Worm (Caenorhabditis elegans) whole organism, L3 larva: ENCODE measurements around the gene twk-25.

Experiments
- R02D3.7 ChIP-seq: fragments of 150-350 bp; optimal IDR thresholded peaks from 2 replicates; lab custom pipeline; 2014; ENCODE audit warnings: missing biosample characterization, missing genetic modification characterization
- ama-1 ChIP-seq: fragments of 150-350 bp; optimal IDR thresholded peaks from 2 replicates; lab custom pipeline; 2018
- ceh-16 ChIP-seq: sonication (generic microtip); optimal IDR thresholded peaks from 2 replicates; lab custom pipeline; 2017; ENCODE audit warnings: missing biosample characterization, missing genetic modification characterization
- ceh-28 ChIP-seq: fragments of 150-350 bp; optimal IDR thresholded peaks from 2 replicates; lab custom pipeline; 2014; ENCODE audit warnings: missing biosample characterization, missing genetic modification reagents, missing genetic modification characterization
- ceh-9 ChIP-seq: sonication (generic microtip); optimal IDR thresholded peaks from 2 replicates; lab custom pipeline; 2018; ENCODE audit warnings: missing biosample characterization, missing genetic modification characterization
- daf-12 ChIP-seq: fragments of 150-350 bp; optimal IDR thresholded peaks from 2 replicates; lab custom pipeline; 2014; ENCODE audit warnings: missing biosample characterization, missing genetic modification reagents, missing genetic modification characterization
- egl-27 ChIP-seq: sonication (generic microtip); optimal IDR thresholded peaks from 4 replicates; lab custom pipeline; 2017; ENCODE audit warnings: missing biosample characterization, missing genetic modification reagents, missing genetic modification characterization
- egl-5 ChIP-seq: fragments of 150-350 bp; optimal IDR thresholded peaks from 2 replicates; lab custom pipeline; 2017; ENCODE audit warnings: missing biosample characterization, missing genetic modification reagents, missing genetic modification characterization, inconsistent platforms
- elt-1 ChIP-seq: fragments of 150-350 bp; optimal IDR thresholded peaks from 2 replicates; lab custom pipeline; 2014; ENCODE audit warnings: missing biosample characterization, missing genetic modification characterization
- elt-2 ChIP-seq: sonication (generic microtip); optimal IDR thresholded peaks from 2 replicates; lab custom pipeline; 2016; ENCODE audit warnings: missing genetic modification reagents, mild to moderate bottlenecking, missing genetic modification characterization, missing compliant biosample characterization
- eor-1 ChIP-seq, 2 experiments: fragments of 150-350 bp; optimal IDR thresholded peaks; 2 replicates each; lab custom pipeline; 2014 to 2018; ENCODE audit warnings: missing biosample characterization in 2 of 2, missing genetic modification characterization in 2 of 2
- fkh-10 ChIP-seq: sonication (generic microtip); optimal IDR thresholded peaks from 2 replicates; lab custom pipeline; 2017; ENCODE audit warnings: missing biosample characterization, missing genetic modification reagents, missing genetic modification characterization
- fkh-2 ChIP-seq: fragments of 150-350 bp; optimal IDR thresholded peaks from 2 replicates; lab custom pipeline; 2014; ENCODE audit warnings: missing biosample characterization, missing genetic modification reagents, missing genetic modification characterization
- fos-1 ChIP-seq: fragments of 150-350 bp; optimal IDR thresholded peaks from 2 replicates; lab custom pipeline; 2014; ENCODE audit warnings: missing biosample characterization, missing genetic modification characterization
- hmg-11 ChIP-seq: sonication (generic microtip); optimal IDR thresholded peaks from 2 replicates; lab custom pipeline; 2016; ENCODE audit warnings: missing genetic modification characterization, missing compliant biosample characterization
- jun-1 ChIP-seq: fragments of 150-350 bp; optimal IDR thresholded peaks from 2 replicates; lab custom pipeline; 2014; ENCODE audit warnings: missing biosample characterization, missing genetic modification reagents, missing genetic modification characterization
- lin-15B ChIP-seq: fragments of 150-350 bp; optimal IDR thresholded peaks from 2 replicates; lab custom pipeline; 2014; ENCODE audit warnings: missing biosample characterization, missing genetic modification characterization
- lin-39 ChIP-seq: fragments of 150-350 bp; optimal IDR thresholded peaks from 2 replicates; lab custom pipeline; 2018; ENCODE audit warnings: missing biosample characterization, missing genetic modification reagents, missing genetic modification characterization
- mml-1 ChIP-seq: fragments of 150-350 bp; sonication (generic microtip); optimal IDR thresholded peaks from 3 replicates; lab custom pipeline; 2014; ENCODE audit warnings: missing biosample characterization, missing genetic modification characterization
- nhr-11 ChIP-seq: fragments of 150-350 bp; optimal IDR thresholded peaks from 2 replicates; lab custom pipeline; 2014; ENCODE audit warnings: missing biosample characterization, missing genetic modification characterization
- nhr-12 ChIP-seq: fragments of 150-350 bp; optimal IDR thresholded peaks from 2 replicates; lab custom pipeline; 2014; ENCODE audit warnings: missing biosample characterization, missing genetic modification characterization
- nhr-23 ChIP-seq: fragments of 150-350 bp; optimal IDR thresholded peaks from 2 replicates; lab custom pipeline; 2014; ENCODE audit warnings: missing biosample characterization, missing genetic modification reagents, missing genetic modification characterization
- nhr-25 ChIP-seq: sonication (generic microtip); optimal IDR thresholded peaks from 2 replicates; lab custom pipeline; 2017; ENCODE audit warnings: missing biosample characterization, missing genetic modification characterization
- nhr-28 ChIP-seq: fragments of 150-350 bp; optimal IDR thresholded peaks from 2 replicates; lab custom pipeline; 2014; ENCODE audit warnings: missing biosample characterization, missing genetic modification characterization
- nhr-43 ChIP-seq: sonication (generic microtip); optimal IDR thresholded peaks from 2 replicates; lab custom pipeline; 2016; ENCODE audit warnings: mild to moderate bottlenecking, missing genetic modification characterization, missing compliant biosample characterization; ENCODE audit not compliant: poor library complexity, severe bottlenecking
- nhr-67 ChIP-seq: fragments of 150-350 bp; optimal IDR thresholded peaks from 2 replicates; lab custom pipeline; 2014; ENCODE audit warnings: missing biosample characterization, missing genetic modification characterization
- nhr-76 ChIP-seq: fragments of 150-350 bp; sonication (generic microtip); optimal IDR thresholded peaks from 5 replicates; lab custom pipeline; 2014; ENCODE audit warnings: missing biosample characterization, missing genetic modification characterization
- pha-4 ChIP-seq: fragments of 150-350 bp; optimal IDR thresholded peaks from 2 replicates; lab custom pipeline; 2014; ENCODE audit warnings: missing biosample characterization, missing genetic modification reagents, missing genetic modification characterization
- pqm-1 ChIP-seq: fragments of 150-350 bp; optimal IDR thresholded peaks from 2 replicates; lab custom pipeline; 2017; ENCODE audit warnings: missing biosample characterization, missing genetic modification characterization, inconsistent platforms
- sea-2 ChIP-seq: fragments of 150-350 bp; sonication (generic microtip); optimal IDR thresholded peaks from 4 replicates; lab custom pipeline; 2014; ENCODE audit warnings: missing biosample characterization, missing genetic modification reagents, missing genetic modification characterization
- skn-1 ChIP-seq: fragments of 150-350 bp; optimal IDR thresholded peaks from 2 replicates; lab custom pipeline; 2014; ENCODE audit warnings: missing biosample characterization, missing genetic modification characterization
- snpc-4 ChIP-seq: fragments of 150-350 bp; optimal IDR thresholded peaks from 2 replicates; lab custom pipeline; 2014; ENCODE audit warnings: missing biosample characterization, missing genetic modification characterization
- tbx-2 ChIP-seq: sonication (generic microtip); optimal IDR thresholded peaks from 2 replicates; lab custom pipeline; 2016; ENCODE audit warnings: mild to moderate bottlenecking, missing genetic modification characterization, missing compliant biosample characterization
- unc-62 ChIP-seq: fragments of 150-350 bp; sonication (generic microtip); optimal IDR thresholded peaks from 4 replicates; lab custom pipeline; 2014; ENCODE audit warnings: missing biosample characterization, missing genetic modification reagents, missing genetic modification characterization
- zag-1 ChIP-seq: fragments of 150-350 bp; optimal IDR thresholded peaks from 2 replicates; lab custom pipeline; 2014; ENCODE audit warnings: missing biosample characterization, missing genetic modification characterization
- ztf-11 ChIP-seq: fragments of 150-350 bp; optimal IDR thresholded peaks from 2 replicates; lab custom pipeline; 2014; ENCODE audit warnings: missing biosample characterization, missing genetic modification characterization

The twk-25 gene

ce11 chrIV:11524241-11524692 lies 19.8 kb downstream of the twk-25 start, which contains the start of gene mep-1 (continued):
- no peak for TF ChIP-seq elt-1 (tag; lab: Kevin White, UChicago)
- TF ChIP-seq nhr-11 (tag; lab: Kevin White, UChicago), result peak; percentile 37
- TF ChIP-seq ama-1 (lab: Kevin White, UChicago), result peak; percentile 69

ce11 chrIV:11526189-11526588 lies 21.7 kb downstream of the twk-25 start:
- TF ChIP-seq mml-1 (tag; lab: Kevin White, UChicago) (no peak), fkh-2 (tag; lab: Kevin White, UChicago) (no peak), ceh-28 (tag; lab: Kevin White, UChicago) (no peak)

- TF ChIP-seq eor-1 (tag; optimal IDR thresholded peaks at IDR 0.05; lab: Kevin White, UChicago), result no peak
- TF ChIP-seq skn-1, result no peak
- no peak for TF ChIP-seq nhr-76 (tag; lab: Kevin White, UChicago)
- no peak for TF ChIP-seq lin-39
- TF ChIP-seq fkh-10 (GFP tag; lab: Kevin White, UChicago), result no peak
- TF ChIP-seq egl-5 (tag; lab: Kevin White, UChicago), result no peak
- TF ChIP-seq lin-15B (tag; lab: Kevin White, UChicago), result no peak
- no peak for TF ChIP-seq zag-1 (tag; lab: Kevin White, UChicago)
- TF ChIP-seq nhr-43 (tag; lab: Kevin White, UChicago), result no peak
- TF ChIP-seq snpc-4 (tag; lab: Kevin White, UChicago), result no peak
- no peak for TF ChIP-seq pqm-1 (tag; lab: Kevin White, UChicago)
- peak; percentile 6 for TF ChIP-seq nhr-23 (tag; lab: Kevin White, UChicago)
- TF ChIP-seq jun-1 (tag; lab: Kevin White, UChicago), result no peak
- TF ChIP-seq nhr-28 (tag; lab: Kevin White, UChicago), result no peak
- TF ChIP-seq tbx-2 (tag; lab: Kevin White, UChicago), result peak; percentile 3
- TF ChIP-seq ceh-16, result no peak
- TF ChIP-seq nhr-67, result no peak
- no peak for TF ChIP-seq ceh-28 (tag; lab: Kevin White, UChicago)
- peak; percentile 34 for TF ChIP-seq ama-1 (lab: Kevin White, UChicago)
- TF ChIP-seq egl-27 (tag; lab: Kevin White, UChicago), result no peak
- TF ChIP-seq R02D3.7 (tag; lab: Kevin White, UChicago), result peak; percentile 17
- TF ChIP-seq nhr-12 (tag; lab: Kevin White, UChicago), result no peak
- no peak for TF ChIP-seq daf-12 (tag; lab: Kevin White, UChicago)
- TF ChIP-seq mml-1 (tag; lab: Kevin White, UChicago), result no peak
- no peak for TF ChIP-seq fkh-2 (tag; lab: Kevin White, UChicago)
- no peak for TF ChIP-seq fos-1 (tag; lab: Kevin White, UChicago)
- TF ChIP-seq nhr-25 (tag; lab: Kevin White, UChicago), result no peak
- no peak for TF ChIP-seq ztf-11 (tag; lab: Kevin White, UChicago)
- no peak for TF ChIP-seq pha-4
- no peak for TF ChIP-seq sea-2 (GFP tag; lab: Kevin White, UChicago)
- no peak for TF ChIP-seq hmg-11
- TF ChIP-seq, all 47 proteins: peak for 4
Measured at ce11 chrIV:11527752-11528151, 23.2 kb downstream of the twk-25 start, which contains the start of gene M04B2.2. Gene M04B2.2, plus strand, starts transcription at chrIV:11528052.

- TF ChIP-seq ceh-9 (tag; lab: Kevin White, UChicago) (no peak), nhr-67 (no peak), ceh-28 (tag; lab: Kevin White, UChicago) (no peak), sea-2 (GFP tag; lab: Kevin White, UChicago) (no peak), egl-27 (tag; lab: Kevin White, UChicago) (no peak), elt-2 (tag; lab: Kevin White, UChicago) (no peak), unc-62 (no peak), pha-4 (no peak), nhr-11 (tag; lab: Kevin White, UChicago) (no peak)
Measured at ce11 chrIV:11548671-11549070, 44.2 kb downstream of the twk-25 start, which contains the start of gene M04B2.7. Gene M04B2.7, minus strand, starts transcription at chrIV:11548771.
